Fruit fly (Drosophila melanogaster) whole organism, adult: ENCODE data around the gene CG34354.

Source experiments
- CG11617 ChIP-seq: fragments of 200-800 bp; sonication (Bioruptor generic); optimal IDR thresholded peaks from 2 replicates; lab custom pipeline; 2017; ENCODE audit warnings: mild to moderate bottlenecking, missing biosample characterization, missing genetic modification reagents, missing genetic modification characterization
- CG12768 ChIP-seq: fragments of 200-800 bp; sonication (Bioruptor generic); optimal IDR thresholded peaks from 2 replicates; lab custom pipeline; 2017; ENCODE audit warnings: missing biosample characterization, missing genetic modification characterization, mild to moderate bottlenecking, moderate library complexity, missing genetic modification reagents
- CG14711 ChIP-seq: fragments of 200-800 bp; sonication (Bioruptor generic); optimal IDR thresholded peaks from 2 replicates; lab custom pipeline; 2018; ENCODE audit warnings: missing biosample characterization, mild to moderate bottlenecking, missing genetic modification characterization, moderate library complexity
- CG1620 ChIP-seq: fragments of 200-800 bp; sonication (Bioruptor generic); optimal IDR thresholded peaks from 2 replicates; lab custom pipeline; 2016; ENCODE audit warnings: missing biosample characterization, missing genetic modification characterization
- CG33017 ChIP-seq: fragments of 200-800 bp; sonication (Bioruptor generic); optimal IDR thresholded peaks from 2 replicates; lab custom pipeline; 2018; ENCODE audit warnings: missing biosample characterization, mild to moderate bottlenecking, missing genetic modification characterization, moderate library complexity
- CG5204 ChIP-seq: fragments of 200-800 bp; sonication (Bioruptor generic); optimal IDR thresholded peaks from 2 replicates; lab custom pipeline; 2016; ENCODE audit warnings: missing biosample characterization, missing genetic modification characterization
- CG7045 ChIP-seq: fragments of 200-800 bp; sonication (Bioruptor generic); optimal IDR thresholded peaks from 2 replicates; lab custom pipeline; 2017; ENCODE audit warnings: missing biosample characterization, mild to moderate bottlenecking, missing genetic modification characterization
- CG7101 ChIP-seq: fragments of 200-800 bp; sonication (Bioruptor generic); optimal IDR thresholded peaks from 2 replicates; lab custom pipeline; 2018; ENCODE audit warnings: missing biosample characterization, mild to moderate bottlenecking, missing genetic modification characterization, moderate library complexity
- Clk ChIP-seq: fragments of 200-800 bp; sonication (Bioruptor generic); optimal IDR thresholded peaks from 2 replicates; lab custom pipeline; 2017; ENCODE audit warnings: missing biosample characterization, missing genetic modification characterization
- Crg-1 ChIP-seq: fragments of 200-800 bp; sonication (Bioruptor generic); optimal IDR thresholded peaks from 2 replicates; lab custom pipeline; 2016; ENCODE audit warnings: missing biosample characterization, missing genetic modification characterization
- Hr96 ChIP-seq: fragments of 200-800 bp; sonication (Bioruptor generic); optimal IDR thresholded peaks from 2 replicates; lab custom pipeline; 2016; ENCODE audit warnings: missing biosample characterization, missing genetic modification characterization
- Mnt ChIP-seq: fragments of 200-800 bp; sonication (Bioruptor generic); optimal IDR thresholded peaks from 2 replicates; lab custom pipeline; 2016; ENCODE audit warnings: missing biosample characterization, mild to moderate bottlenecking, missing genetic modification characterization
- bab1 ChIP-seq: fragments of 200-800 bp; sonication (Bioruptor generic); optimal IDR thresholded peaks from 3 replicates; lab custom pipeline; 2019; ENCODE audit warnings: missing biosample characterization, mild to moderate bottlenecking, missing genetic modification characterization, moderate library complexity
- cic ChIP-seq: fragments of 200-800 bp; sonication (Bioruptor generic); optimal IDR thresholded peaks from 2 replicates; lab custom pipeline; 2017; ENCODE audit warnings: missing biosample characterization, mild to moderate bottlenecking, missing genetic modification characterization, moderate library complexity
- cnc ChIP-seq, 2 experiments: fragments of >200 bp; optimal IDR thresholded peaks; 2 replicates each; lab custom pipeline; 2017
- kay ChIP-seq: fragments of 200-800 bp; sonication (Bioruptor generic); peaks from one replicate; lab custom pipeline; 2016; ENCODE audit warnings: missing biosample characterization, missing genetic modification characterization, borderline replicate concordance
- ovo ChIP-seq: fragments of 200-800 bp; sonication (Bioruptor generic); optimal IDR thresholded peaks from 2 replicates; lab custom pipeline; 2016; ENCODE audit warnings: missing biosample characterization, missing genetic modification characterization
- pad ChIP-seq: fragments of 200-800 bp; sonication (Bioruptor generic); optimal IDR thresholded peaks from 3 replicates; lab custom pipeline; 2017; ENCODE audit warnings: missing biosample characterization, missing genetic modification characterization, mild to moderate bottlenecking, moderate library complexity, missing genetic modification reagents
- tj ChIP-seq: fragments of 200-800 bp; sonication (Bioruptor generic); optimal IDR thresholded peaks from 3 replicates; lab custom pipeline; 2017; ENCODE audit warnings: missing biosample characterization, mild to moderate bottlenecking, missing genetic modification characterization, moderate library complexity
- toe ChIP-seq: fragments of 200-800 bp; sonication (Bioruptor generic); optimal IDR thresholded peaks from 2 replicates; lab custom pipeline; 2016; ENCODE audit warnings: missing biosample characterization, missing genetic modification characterization

CG34354 gene

DNA sequence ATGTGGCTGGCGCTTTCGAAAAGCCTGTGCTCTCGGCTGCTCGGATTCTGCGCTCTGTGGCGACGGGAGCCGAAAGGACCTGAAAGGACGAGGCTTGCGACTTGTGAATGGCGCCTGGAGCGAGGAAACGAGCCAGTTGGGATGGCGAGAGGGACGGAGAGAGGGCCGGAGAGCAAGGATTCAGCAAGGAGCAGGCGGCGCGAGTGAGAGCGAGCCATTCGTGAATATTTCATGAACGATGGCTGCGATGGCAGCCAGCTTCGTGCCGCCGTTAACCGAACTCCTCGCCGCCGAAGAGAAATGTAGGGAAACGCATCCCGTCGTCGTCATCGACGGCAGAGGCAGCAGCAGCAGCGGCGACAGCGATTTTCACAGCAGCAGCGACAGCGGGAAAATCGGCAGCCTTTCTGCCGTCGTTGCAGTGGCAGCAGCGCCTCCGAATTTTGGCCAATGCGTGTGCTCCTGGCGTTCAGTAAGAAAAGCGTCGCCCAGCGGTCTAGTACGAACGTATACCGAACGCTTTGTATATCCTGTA lies at the start of gene CG34354:
CG34354 (plus strand) TSS at position 485 of the 535 bp plus-strand sequence.
- TF ChIP-seq Mnt (GFP tag; lab: Kevin White, UChicago), result no peak
- TF ChIP-seq CG11617 (GFP tag; lab: Kevin White, UChicago), result no peak
- TF ChIP-seq pad (GFP tag; lab: Kevin White, UChicago), result no peak
- no peak for TF ChIP-seq Clk (GFP tag; lab: Kevin White, UChicago)
- no peak for TF ChIP-seq CG1620 (GFP tag; lab: Kevin White, UChicago)
- TF ChIP-seq Crg-1 (GFP tag; lab: Kevin White, UChicago), result no peak

DNA sequence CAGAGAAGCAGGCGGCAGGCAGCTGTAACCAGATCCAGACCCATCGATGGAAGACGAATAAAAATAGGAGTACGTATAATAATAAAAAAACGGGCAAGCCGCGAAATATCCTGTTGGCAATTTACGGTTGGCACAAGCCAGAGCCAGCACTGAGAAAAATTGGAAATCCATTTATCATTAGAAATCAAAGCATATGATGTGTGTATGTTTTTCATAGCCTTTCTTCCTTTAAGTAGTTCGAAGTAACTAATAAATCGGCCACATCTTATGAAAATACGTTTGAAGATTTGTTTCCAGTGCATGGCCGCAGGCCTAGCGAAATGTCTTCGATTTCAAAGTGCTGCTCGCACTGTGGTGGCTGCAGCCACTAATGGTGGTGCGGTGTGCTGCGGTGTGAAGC lies 29.9 kb upstream of the CG34354 start:
- TF ChIP-seq CG14711 (no peak), tj (GFP tag; lab: Kevin White, UChicago) (no peak), CG7101 (no peak), CG1620 (GFP tag; lab: Kevin White, UChicago) (no peak), Clk (GFP tag; lab: Kevin White, UChicago) (no peak), CG7045 (no peak)

DNA sequence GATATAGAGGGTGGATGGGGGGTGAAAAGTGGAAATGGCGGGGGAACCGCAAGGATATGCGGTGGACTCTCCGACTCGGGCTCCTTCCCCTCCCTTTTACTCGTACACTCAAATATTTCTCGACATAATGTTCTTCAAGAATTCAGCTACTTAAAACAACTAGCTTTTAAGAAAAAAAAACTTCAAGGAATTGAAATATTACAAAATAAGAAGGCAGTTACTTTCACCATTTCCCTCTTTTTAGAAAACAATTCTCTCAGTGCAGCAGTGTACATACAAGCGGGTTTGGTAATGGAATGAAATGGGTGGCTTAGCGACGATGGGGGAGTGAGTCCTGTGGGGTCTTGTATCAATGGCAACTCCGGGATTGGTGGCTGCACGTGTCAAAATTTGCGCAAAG lies 28.6 kb upstream of the CG34354 start:
- TF ChIP-seq Hr96 (GFP tag; lab: Kevin White, UChicago), result no peak
- TF ChIP-seq tj (GFP tag; lab: Kevin White, UChicago), result no peak
- no peak for TF ChIP-seq CG33017
- no peak for TF ChIP-seq CG7045
- no peak for TF ChIP-seq pad (GFP tag; lab: Kevin White, UChicago)

DNA sequence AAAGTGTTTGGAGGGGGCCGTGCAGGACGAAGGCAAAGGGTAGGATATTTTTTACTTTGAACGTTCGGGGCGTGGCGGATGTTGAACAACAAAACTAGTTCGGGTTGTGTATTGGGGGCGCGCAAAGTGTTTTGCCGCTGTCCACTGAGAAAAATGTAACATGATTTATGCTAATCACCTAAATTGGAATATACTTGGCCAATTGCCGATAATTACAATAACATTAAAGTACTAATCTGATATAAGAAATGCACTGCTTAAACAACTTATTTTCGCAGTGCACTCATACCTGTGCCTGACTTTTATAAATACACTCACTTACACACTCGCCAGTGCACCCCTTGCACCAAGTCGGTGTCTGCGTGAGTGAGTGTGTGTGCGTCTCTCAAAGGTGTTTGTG lies 20.4 kb upstream of the CG34354 start:
- TF ChIP-seq Mnt (GFP tag; lab: Kevin White, UChicago), result no peak
- TF ChIP-seq CG1620 (GFP tag; lab: Kevin White, UChicago), result no peak
- no peak for TF ChIP-seq kay
- no peak for TF ChIP-seq CG12768 (GFP tag; lab: Kevin White, UChicago)
- TF ChIP-seq cic, result no peak
- no peak for TF ChIP-seq CG14711
- no peak for TF ChIP-seq CG7101
- no peak for TF ChIP-seq CG11617 (GFP tag; lab: Kevin White, UChicago)
- no peak for TF ChIP-seq CG5204

DNA sequence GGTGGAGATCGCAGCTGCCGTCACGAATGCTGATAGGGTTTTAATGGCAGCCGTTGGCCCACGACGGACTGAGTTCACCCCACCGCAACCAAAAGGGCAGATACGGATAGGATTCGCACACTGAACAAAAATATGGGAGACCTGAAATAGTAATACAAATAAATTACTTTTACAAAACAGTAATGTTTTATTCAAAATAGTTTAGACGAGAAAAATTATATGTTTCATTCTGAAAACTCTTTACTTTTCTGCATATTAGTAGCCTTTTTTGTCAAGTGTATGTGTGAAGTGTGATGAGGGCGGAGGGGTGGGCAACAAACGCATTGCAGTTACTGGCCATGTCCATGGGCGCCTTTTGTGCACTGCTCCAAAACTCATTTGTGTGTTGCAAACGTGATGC lies 89.5 kb downstream of the CG34354 start:
- TF ChIP-seq cic (no peak), toe (no peak), tj (GFP tag; lab: Kevin White, UChicago) (no peak), CG7101 (no peak), CG14711 (no peak), bab1 (GFP tag; lab: Kevin White, UChicago) (no peak), ovo (GFP tag; lab: Kevin White, UChicago) (no peak)

DNA sequence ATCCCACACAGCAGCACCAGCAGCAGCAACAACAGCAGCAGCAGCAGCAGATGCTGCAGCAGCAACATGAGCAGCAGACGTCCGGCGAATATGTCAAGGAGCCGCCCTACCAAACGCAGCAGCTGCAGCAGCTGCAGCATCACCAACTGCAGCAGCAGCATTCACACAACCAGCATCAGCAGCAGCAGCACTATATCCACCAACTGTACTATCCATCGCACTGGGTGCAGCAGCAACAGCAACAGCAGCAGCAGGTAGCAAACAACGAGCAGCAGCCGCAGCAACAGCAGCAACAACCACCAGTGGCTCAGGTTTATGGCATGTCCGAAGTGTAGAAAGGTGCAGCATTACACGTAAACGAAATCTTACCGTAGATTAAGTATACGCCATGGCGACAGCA lies 91.1 kb downstream of the CG34354 start:
- TF ChIP-seq tj (GFP tag; lab: Kevin White, UChicago), result no peak
- no peak for TF ChIP-seq cic
- TF ChIP-seq bab1 (GFP tag; lab: Kevin White, UChicago), result no peak
- TF ChIP-seq Crg-1 (GFP tag; lab: Kevin White, UChicago), result no peak
- no peak for TF ChIP-seq cnc (optimal IDR thresholded peaks at IDR 0.05; lab: Kevin White, UChicago)
- TF ChIP-seq CG5204, result no peak
- TF ChIP-seq CG7045, result no peak
- no peak for TF ChIP-seq Clk (GFP tag; lab: Kevin White, UChicago)

DNA sequence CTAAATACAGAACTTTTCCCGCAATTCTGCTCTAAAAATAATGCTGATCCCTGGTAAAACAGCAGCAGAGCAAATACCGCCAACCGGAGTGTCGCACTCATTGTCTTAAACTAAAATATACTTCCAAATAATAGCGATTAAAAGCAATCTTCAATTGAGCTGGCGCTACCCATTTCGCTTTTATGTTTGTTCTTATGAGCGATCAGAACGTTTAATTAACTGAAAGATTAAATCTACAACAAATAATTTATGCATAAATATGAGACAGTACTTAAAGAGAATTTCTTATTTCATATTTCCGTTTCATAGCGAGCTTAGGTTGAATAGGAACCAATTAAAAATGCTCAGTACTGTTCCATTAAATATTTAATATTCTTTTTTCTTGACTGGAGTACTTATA lies 116.8 kb downstream of the CG34354 start, which contains the start of gene CG43125:
CG43125 (minus strand) TSS at position 101 of the 400 bp plus-strand sequence.
- TF ChIP-seq tj (GFP tag; lab: Kevin White, UChicago), result no peak
- no peak for TF ChIP-seq Hr96 (GFP tag; lab: Kevin White, UChicago)
- no peak for TF ChIP-seq toe
- no peak for TF ChIP-seq CG5204
- no peak for TF ChIP-seq Clk (GFP tag; lab: Kevin White, UChicago)
- no peak for TF ChIP-seq Crg-1 (GFP tag; lab: Kevin White, UChicago)
- TF ChIP-seq Mnt (GFP tag; lab: Kevin White, UChicago), result no peak
- TF ChIP-seq CG7101, result no peak
- no peak for TF ChIP-seq CG14711
- TF ChIP-seq bab1 (GFP tag; lab: Kevin White, UChicago), result no peak
- no peak for TF ChIP-seq CG33017
- TF ChIP-seq cnc (optimal IDR thresholded peaks at IDR 0.05; lab: Kevin White, UChicago), result no peak
- no peak for TF ChIP-seq pad (GFP tag; lab: Kevin White, UChicago)
- no peak for TF ChIP-seq CG1620 (GFP tag; lab: Kevin White, UChicago)
- no peak for TF ChIP-seq cic
- TF ChIP-seq kay, result no peak

DNA sequence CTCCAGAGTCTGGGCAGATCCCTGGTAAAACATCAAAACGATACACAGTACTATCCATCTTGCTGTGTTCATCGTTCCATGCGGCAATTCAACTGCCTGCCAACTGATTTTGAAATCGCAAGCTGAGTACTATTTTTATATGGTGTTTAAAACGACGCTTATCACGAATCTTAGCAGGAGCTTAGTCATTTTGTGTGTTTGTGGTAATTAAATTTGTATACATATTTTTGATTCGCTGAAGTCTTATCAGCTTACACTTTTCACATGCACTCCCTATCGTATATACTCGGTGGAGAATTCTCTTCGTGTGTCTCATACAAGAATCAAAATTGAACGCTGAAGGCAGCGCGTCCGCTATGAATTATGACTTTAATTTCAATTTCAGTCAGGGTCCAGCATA lies 118.0 kb downstream of the CG34354 start, which contains the start of gene CG43124:
CG43124 (minus strand) TSS at position 101 of the 400 bp plus-strand sequence.
- TF ChIP-seq CG7101 (no peak), tj (GFP tag; lab: Kevin White, UChicago) (no peak), Crg-1 (GFP tag; lab: Kevin White, UChicago) (no peak), toe (no peak), CG5204 (no peak), Hr96 (GFP tag; lab: Kevin White, UChicago) (no peak), kay (no peak), CG1620 (GFP tag; lab: Kevin White, UChicago) (no peak), Clk (GFP tag; lab: Kevin White, UChicago) (no peak), CG11617 (GFP tag; lab: Kevin White, UChicago) (no peak), cic (no peak), bab1 (GFP tag; lab: Kevin White, UChicago) (no peak), CG12768 (GFP tag; lab: Kevin White, UChicago) (no peak), CG14711 (no peak), CG33017 (no peak), cnc (optimal IDR thresholded peaks at IDR 0.05; lab: Kevin White, UChicago) (no peak), CG7045 (no peak), ovo (GFP tag; lab: Kevin White, UChicago) (no peak), Mnt (GFP tag; lab: Kevin White, UChicago) (no peak), pad (GFP tag; lab: Kevin White, UChicago) (no peak)
